Worm (Caenorhabditis elegans): ENCODE data around the gene mrp-3.
A peak's percentile ranks its signal among the peaks of the same experiment; 100 is the strongest.

- no peak for TF ChIP-seq ama-1 (optimal IDR thresholded peaks at IDR 0.05)
- no peak for TF ChIP-seq efl-1 (optimal IDR thresholded peaks at IDR 0.05)
- peak in 1 of 2 experiments; percentile 82 for TF ChIP-seq efl-1 (GFP tag; optimal IDR thresholded peaks at IDR 0.05 in 1 of 2)
- no peak for TF ChIP-seq lin-14 (GFP tag; optimal IDR thresholded peaks at IDR 0.05)
- no peak for TF ChIP-seq blmp-1 (tag; optimal IDR thresholded peaks at IDR 0.05)
- TF ChIP-seq fkh-10 (GFP tag; optimal IDR thresholded peaks at IDR 0.05) = no peak
- no peak for TF ChIP-seq unc-62 (GFP tag; optimal IDR thresholded peaks at IDR 0.05)
- TF ChIP-seq zip-4 (GFP tag; optimal IDR thresholded peaks at IDR 0.05) = no peak
- no peak for TF ChIP-seq pqm-1 (tag; optimal IDR thresholded peaks at IDR 0.05)
- TF ChIP-seq lin-35 (GFP tag; optimal IDR thresholded peaks at IDR 0.05) = no peak
- no peak for TF ChIP-seq hpl-2 (GFP tag; optimal IDR thresholded peaks at IDR 0.05)
- no peak for TF ChIP-seq irx-1 (tag; optimal IDR thresholded peaks at IDR 0.05)
- TF ChIP-seq elt-3 (tag; optimal IDR thresholded peaks at IDR 0.05) = no peak
- no peak for TF ChIP-seq nhr-11 (tag; optimal IDR thresholded peaks at IDR 0.05)
- TF ChIP-seq mdl-1 (tag; optimal IDR thresholded peaks at IDR 0.05) = no peak
Measured at ce11 chrX:15953086-15953485, 14.0 kb upstream of the mrp-3 start.

All from whole organism, L1 larva.